Worm (Caenorhabditis elegans) whole organism, L4 larva: ENCODE measurements around the gene ttr-5.

ENCODE experiments used
- lir-3 ChIP-seq: sonication (generic microtip); optimal IDR thresholded peaks from 2 replicates; lab custom pipeline; 2016; ENCODE audit warnings: mild to moderate bottlenecking, missing genetic modification characterization, missing compliant biosample characterization
- mep-1 ChIP-seq: fragments of 150-350 bp; sonication (generic microtip); optimal IDR thresholded peaks from 3 replicates; lab custom pipeline; 2014; ENCODE audit warnings: missing biosample characterization, missing genetic modification characterization

ce11 chrIII:9376701-9377100 is 46.6 kb downstream of the ttr-5 start:
- TF ChIP-seq lir-3 (no peak), mep-1 (tag; lab: Kevin White, UChicago) (no peak)
